Worm (Caenorhabditis elegans) whole organism, L2 larva: ENCODE measurements around the gene F07A11.4.

Experiments used
- C34F6.9 ChIP-seq: fragments of 150-350 bp; optimal IDR thresholded peaks from 2 replicates; lab custom pipeline; 2014; ENCODE audit warnings: missing biosample characterization, missing genetic modification characterization
- F13H6.1 ChIP-seq: sonication (generic microtip); optimal IDR thresholded peaks from 2 replicates; lab custom pipeline; 2016; ENCODE audit warnings: missing genetic modification characterization, missing compliant biosample characterization
- Y55F3AM.14 ChIP-seq: fragments of 200-800 bp; sonication (Bioruptor generic); optimal IDR thresholded peaks from 2 replicates; lab custom pipeline; 2018; ENCODE audit warnings: mild to moderate bottlenecking, missing genetic modification characterization, missing compliant biosample characterization
- ZK546.5 ChIP-seq: sonication (generic microtip); optimal IDR thresholded peaks from 2 replicates; lab custom pipeline; 2017; ENCODE audit warnings: missing biosample characterization, missing genetic modification characterization
- alr-1 ChIP-seq: fragments of 150-350 bp; optimal IDR thresholded peaks from 2 replicates; lab custom pipeline; 2014; ENCODE audit warnings: missing biosample characterization, missing genetic modification characterization
- aly-2 ChIP-seq: fragments of 150-350 bp; optimal IDR thresholded peaks from 2 replicates; lab custom pipeline; 2014; ENCODE audit warnings: missing biosample characterization, missing genetic modification characterization
- ama-1 ChIP-seq: fragments of 150-350 bp; optimal IDR thresholded peaks from 2 replicates; lab custom pipeline; 2018; ENCODE audit warnings: inconsistent platforms
- ceh-82 ChIP-seq: fragments of 150-350 bp; optimal IDR thresholded peaks from 2 replicates; lab custom pipeline; 2014; ENCODE audit warnings: missing biosample characterization, missing genetic modification characterization
- crh-2 ChIP-seq: sonication (generic microtip); optimal IDR thresholded peaks from 2 replicates; lab custom pipeline; 2017; ENCODE audit warnings: missing biosample characterization, missing genetic modification characterization
- dmd-4 ChIP-seq: sonication (generic microtip); optimal IDR thresholded peaks from 2 replicates; lab custom pipeline; 2017; ENCODE audit warnings: missing biosample characterization, missing genetic modification characterization
- egl-27 ChIP-seq: sonication (generic microtip); optimal IDR thresholded peaks from 3 replicates; lab custom pipeline; 2017; ENCODE audit warnings: missing biosample characterization, missing genetic modification reagents, missing genetic modification characterization
- elt-1 ChIP-seq: fragments of 150-350 bp; optimal IDR thresholded peaks from 2 replicates; lab custom pipeline; 2014; ENCODE audit warnings: missing biosample characterization, missing genetic modification characterization
- elt-3 ChIP-seq: sonication (generic microtip); optimal IDR thresholded peaks from 2 replicates; lab custom pipeline; 2017; ENCODE audit warnings: missing biosample characterization, missing genetic modification characterization
- fos-1 ChIP-seq: fragments of 150-350 bp; optimal IDR thresholded peaks from 2 replicates; lab custom pipeline; 2014; ENCODE audit warnings: missing biosample characterization, missing genetic modification characterization
- gmeb-1 ChIP-seq: fragments of 150-350 bp; optimal IDR thresholded peaks from 2 replicates; lab custom pipeline; 2014; ENCODE audit warnings: missing biosample characterization, missing genetic modification characterization
- lin-11 ChIP-seq: fragments of 150-350 bp; sonication (generic microtip); optimal IDR thresholded peaks from 2 replicates; lab custom pipeline; 2014; ENCODE audit warnings: missing biosample characterization, missing genetic modification characterization, inconsistent platforms, mixed read lengths
- lin-13 ChIP-seq: fragments of 150-350 bp; optimal IDR thresholded peaks from 2 replicates; lab custom pipeline; 2014; ENCODE audit warnings: missing biosample characterization, missing genetic modification reagents, missing genetic modification characterization
- lsy-2 ChIP-seq, 2 experiments: fragments of 150-350 bp in 1 of 2; sonication (generic microtip) in 1 of 2; optimal IDR thresholded peaks; 2 replicates each; lab custom pipeline; 2014 to 2017; ENCODE audit warnings: missing biosample characterization in 2 of 2, missing genetic modification characterization in 2 of 2
- mab-5 ChIP-seq: fragments of 150-350 bp; optimal IDR thresholded peaks from 2 replicates; lab custom pipeline; 2014; ENCODE audit warnings: missing biosample characterization, missing genetic modification characterization
- mdl-1 ChIP-seq, 2 experiments: fragments of 150-350 bp in 1 of 2; sonication (generic microtip) in 1 of 2; optimal IDR thresholded peaks; 2 replicates each; lab custom pipeline; 2017; ENCODE audit warnings: missing biosample characterization in 2 of 2, missing genetic modification characterization in 2 of 2
- nhr-129 ChIP-seq: fragments of 150-350 bp; optimal IDR thresholded peaks from 2 replicates; lab custom pipeline; 2014; ENCODE audit warnings: missing biosample characterization, missing genetic modification characterization
- nhr-77 ChIP-seq: fragments of 150-350 bp; optimal IDR thresholded peaks from 2 replicates; lab custom pipeline; 2014; ENCODE audit warnings: missing biosample characterization, missing genetic modification characterization
- peb-1 ChIP-seq: fragments of 150-350 bp; optimal IDR thresholded peaks from 2 replicates; lab custom pipeline; 2014; ENCODE audit warnings: missing biosample characterization, missing genetic modification characterization
- skn-1 ChIP-seq: sonication (generic microtip); optimal IDR thresholded peaks from 2 replicates; lab custom pipeline; 2017; ENCODE audit warnings: missing biosample characterization, missing genetic modification characterization
- sma-3 ChIP-seq: sonication (generic microtip); optimal IDR thresholded peaks from 2 replicates; lab custom pipeline; 2016; ENCODE audit warnings: missing genetic modification reagents, missing genetic modification characterization, missing compliant biosample characterization
- sma-9 ChIP-seq, 2 experiments: fragments of 150-350 bp in 1 of 2; sonication (generic microtip) in 1 of 2; optimal IDR thresholded peaks; 2 replicates each; lab custom pipeline; 2014 to 2016; ENCODE audit warnings: missing genetic modification characterization in 2 of 2, mild to moderate bottlenecking in 1 of 2, missing biosample characterization in 1 of 2, missing compliant biosample characterization in 1 of 2, missing genetic modification reagents in 1 of 2, moderate library complexity in 1 of 2
- snpc-4 ChIP-seq: fragments of 150-350 bp; optimal IDR thresholded peaks from 2 replicates; lab custom pipeline; 2014; ENCODE audit warnings: missing biosample characterization, missing genetic modification characterization
- unc-55 ChIP-seq: fragments of 150-350 bp; sonication (generic microtip); optimal IDR thresholded peaks from 3 replicates; lab custom pipeline; 2014; ENCODE audit warnings: missing biosample characterization, missing genetic modification reagents, missing genetic modification characterization
- ztf-4 ChIP-seq: fragments of 150-350 bp; optimal IDR thresholded peaks from 2 replicates; lab custom pipeline; 2014; ENCODE audit warnings: missing biosample characterization, missing genetic modification characterization

The F07A11.4 gene

DNA sequence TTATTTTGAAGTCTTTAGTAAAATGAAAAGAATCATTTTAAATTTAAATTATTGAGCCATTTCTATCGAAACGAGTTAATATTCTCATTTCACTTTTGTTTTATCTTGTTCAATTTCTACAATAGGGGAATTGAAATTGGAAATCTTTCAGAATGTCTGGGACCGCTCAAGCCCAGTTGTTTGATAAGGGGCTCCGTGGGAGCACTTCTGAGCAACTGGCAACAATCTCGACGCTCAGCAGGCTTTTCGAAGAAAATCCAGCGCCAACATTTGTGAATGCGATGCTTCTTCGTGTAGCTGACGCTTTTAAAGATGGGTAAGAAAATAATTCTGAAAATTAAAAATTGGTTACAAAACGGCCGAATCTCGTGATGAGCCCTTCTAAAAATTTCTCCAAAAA lies 18.1 kb upstream of the F07A11.4 start, which contains the start of gene ints-7:
ints-7 (plus strand) TSS at position 152 of the 400 bp plus-strand sequence.
- no peak for TF ChIP-seq alr-1 (tag; lab: Kevin White, UChicago)
- no peak for TF ChIP-seq F13H6.1 (tag; lab: Kevin White, UChicago)
- no peak for TF ChIP-seq crh-2 (tag; lab: Kevin White, UChicago)
- TF ChIP-seq aly-2 (tag; lab: Kevin White, UChicago), result no peak
- TF ChIP-seq ztf-4 (tag; lab: Kevin White, UChicago), result no peak
- no peak for TF ChIP-seq nhr-129 (tag; lab: Kevin White, UChicago)
- no peak for TF ChIP-seq Y55F3AM.14 (GFP tag; lab: Kevin White, UChicago)
- TF ChIP-seq egl-27 (tag; lab: Kevin White, UChicago), result no peak
- no peak for TF ChIP-seq nhr-77 (tag; lab: Kevin White, UChicago)
- TF ChIP-seq peb-1 (tag; lab: Kevin White, UChicago), result no peak
- no peak for TF ChIP-seq mab-5 (tag; lab: Kevin White, UChicago)
- no peak for TF ChIP-seq ceh-82
- no peak for TF ChIP-seq ama-1 (lab: Kevin White, UChicago)
- TF ChIP-seq fos-1, result no peak
- TF ChIP-seq skn-1 (tag; lab: Kevin White, UChicago), result no peak

DNA sequence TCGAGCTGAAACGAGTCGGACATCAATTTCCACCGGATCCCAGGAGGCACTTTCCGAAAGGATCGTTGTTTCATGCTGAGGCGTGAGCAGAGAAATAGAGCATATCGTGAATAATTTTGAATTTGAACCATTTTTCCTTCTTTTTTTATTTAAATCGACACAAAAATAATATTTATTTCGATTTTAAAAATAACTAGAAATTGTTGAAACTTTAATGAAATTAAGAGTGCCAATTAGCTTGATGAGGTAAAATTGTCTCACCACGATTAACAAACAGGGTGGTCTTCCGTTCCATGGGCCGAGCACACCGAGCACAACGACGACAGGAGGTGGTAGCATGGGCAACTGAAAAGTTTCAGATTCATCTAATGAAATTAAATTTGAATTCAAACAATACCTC lies 12.5 kb upstream of the F07A11.4 start:
- TF ChIP-seq alr-1 (tag; lab: Kevin White, UChicago) (no peak), snpc-4 (tag; lab: Kevin White, UChicago) (no peak), dmd-4 (tag; lab: Kevin White, UChicago) (no peak), elt-3 (tag; lab: Kevin White, UChicago) (no peak), nhr-129 (tag; lab: Kevin White, UChicago) (no peak), aly-2 (tag; lab: Kevin White, UChicago) (no peak), mdl-1 (tag; optimal IDR thresholded peaks at IDR 0.05; lab: Kevin White, UChicago) (no peak)

ce11 chrII:11591558-11591957 lies 9.3 kb upstream of the F07A11.4 start:
- TF ChIP-seq skn-1 (tag; lab: Kevin White, UChicago), result no peak
- TF ChIP-seq lin-11 (tag; lab: Kevin White, UChicago), result no peak
- TF ChIP-seq C34F6.9 (tag; lab: Kevin White, UChicago), result no peak
- no peak for TF ChIP-seq elt-1 (tag; lab: Kevin White, UChicago)
- no peak for TF ChIP-seq gmeb-1

DNA sequence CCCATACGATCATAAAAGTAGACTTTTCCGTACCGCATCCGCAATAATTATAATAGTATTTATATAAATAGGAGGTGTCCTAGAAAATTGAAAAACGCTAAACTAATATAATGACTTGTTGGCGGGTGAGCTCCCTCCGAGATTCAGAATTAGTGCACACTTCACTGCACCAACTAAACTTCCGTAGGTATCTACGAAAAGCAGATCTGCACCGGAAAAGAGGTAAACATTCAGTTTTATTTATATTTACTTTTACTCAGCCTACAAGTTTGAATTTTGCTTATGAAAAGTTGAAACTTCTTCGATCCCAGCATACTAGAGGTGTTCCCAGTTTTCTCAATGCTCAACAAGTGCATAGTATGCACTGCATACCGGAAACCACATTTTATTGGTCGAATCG lies 8.8 kb upstream of the F07A11.4 start, which contains the start of gene F07A11.1:
F07A11.1 (minus strand) TSS at position 101 of the 400 bp plus-strand sequence.
- TF ChIP-seq gmeb-1 (no peak), fos-1 (no peak), elt-3 (tag; lab: Kevin White, UChicago) (no peak)

DNA sequence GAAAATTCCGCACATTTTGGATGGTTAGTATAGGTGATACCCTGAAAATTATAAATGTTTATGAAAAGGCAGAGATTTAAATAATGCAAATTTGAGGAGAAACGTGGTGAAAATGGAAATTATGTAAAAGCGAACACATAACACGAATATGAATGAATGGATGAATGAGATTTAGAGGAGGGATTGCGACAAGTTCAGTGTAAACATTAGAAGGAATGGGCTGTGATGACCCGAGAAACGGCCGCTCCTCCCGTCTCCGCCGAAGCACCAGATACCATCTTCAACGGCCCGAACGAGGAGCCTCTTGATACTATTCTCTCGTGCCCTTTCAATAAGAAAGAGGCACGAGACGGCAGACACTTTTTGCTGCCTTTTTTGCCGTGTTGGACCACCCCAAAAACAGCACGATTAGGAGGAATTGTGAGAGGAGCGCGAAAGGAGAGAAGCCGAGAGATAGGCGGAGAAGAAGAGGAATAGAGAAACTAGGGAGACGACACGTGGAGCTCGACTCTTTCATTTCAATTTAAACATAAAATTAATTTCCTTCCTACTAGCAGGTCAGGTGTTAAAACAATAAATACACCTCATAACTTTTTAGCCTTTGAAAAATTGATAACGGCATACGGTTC lies 5.3 kb upstream of the F07A11.4 start, which contains the start of gene gfat-1:
gfat-1 (minus strand) TSS at position 51 of the 629 bp plus-strand sequence.
- TF ChIP-seq mdl-1 (tag; optimal IDR thresholded peaks at IDR 0.05; lab: Kevin White, UChicago), result peak; percentile 81 to 88
- peak; percentile 16 for TF ChIP-seq nhr-129 (tag; lab: Kevin White, UChicago)
- TF ChIP-seq C34F6.9 (tag; lab: Kevin White, UChicago), result peak; percentile 45
- TF ChIP-seq unc-55 (GFP tag; lab: Kevin White, UChicago), result peak; percentile 30
- no peak for TF ChIP-seq snpc-4 (tag; lab: Kevin White, UChicago)
- no peak for TF ChIP-seq ZK546.5 (tag; lab: Kevin White, UChicago)
- TF ChIP-seq lin-13 (GFP tag; lab: Kevin White, UChicago), result no peak
- TF ChIP-seq mab-5 (tag; lab: Kevin White, UChicago), result no peak

- TF ChIP-seq fos-1, result no peak
- no peak for TF ChIP-seq skn-1 (tag; lab: Kevin White, UChicago)
- peak in 1 of 2 experiments; percentile 8 for TF ChIP-seq lsy-2 (tag; optimal IDR thresholded peaks at IDR 0.05; lab: Kevin White, UChicago)
- TF ChIP-seq sma-3 (GFP tag; lab: Kevin White, UChicago), result peak; percentile 59
- TF ChIP-seq sma-9 (GFP tag; optimal IDR thresholded peaks at IDR 0.05; lab: Kevin White, UChicago), result peak; percentile 77
- TF ChIP-seq sma-9 (tag; optimal IDR thresholded peaks at IDR 0.05; lab: Kevin White, UChicago), result no peak
These were observed 4.6 kb upstream of the F07A11.4 start for ce11 chrII:11596157-11596740.
